Fruit fly (Drosophila melanogaster): ENCODE data around the gene CG44194.

- TF ChIP-seq CG9948 (tag; optimal IDR thresholded peaks at IDR 0.05) (no peak), Pif1B (GFP tag; optimal IDR thresholded peaks at IDR 0.05) (no peak), fd96Ca (GFP tag; IDR thresholded peaks at IDR 0.05) (no peak), CG32121 (GFP tag; IDR thresholded peaks at IDR 0.05) (no peak), CG8159 (tag; optimal IDR thresholded peaks at IDR 0.05) (no peak), CG12605 (GFP tag; IDR thresholded peaks at IDR 0.05) (no peak), rn (GFP tag; IDR thresholded peaks at IDR 0.05) (no peak), Pif1A (GFP tag; optimal IDR thresholded peaks at IDR 0.05) (no peak), EcR (GFP tag; optimal IDR thresholded peaks at IDR 0.05) (no peak), gl (tag; optimal IDR thresholded peaks at IDR 0.05) (no peak)
These were observed 44.2 kb upstream of the CG44194 start, which contains the start of gene CG11670 for dm6 chr3R:13041750-13042149.
